Worm (Caenorhabditis elegans): ENCODE data around the gene rrf-3.
A peak's percentile ranks its signal among the peaks of the same experiment; 100 is the strongest.

The rrf-3 gene

DNA sequence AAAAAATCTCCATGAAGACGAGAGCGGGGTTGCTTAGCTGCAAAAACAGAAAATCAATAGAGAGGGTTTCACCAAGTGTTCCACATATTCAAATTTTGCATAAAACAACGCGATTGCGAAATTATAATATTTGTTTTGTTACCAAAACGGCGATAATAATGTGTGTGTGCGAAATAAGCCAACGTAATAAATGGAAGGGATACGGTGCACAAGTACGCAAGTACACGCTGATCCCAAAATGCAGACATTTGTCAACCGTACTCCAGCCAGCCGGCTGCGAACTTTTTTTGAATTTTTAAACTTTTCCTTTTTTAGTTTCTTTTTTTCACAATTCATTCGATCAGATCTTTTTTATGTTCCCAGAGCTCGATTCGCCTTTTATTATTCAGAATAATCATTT is 37.4 kb upstream of the rrf-3 start, which contains the start of gene ire-1 (continued):
- TF ChIP-seq nhr-41 (GFP tag; IDR thresholded peaks at IDR 0.05) (no peak), hlh-11 (tag; optimal IDR thresholded peaks at IDR 0.05) (peak; percentile 44), nhr-48 (tag; optimal IDR thresholded peaks at IDR 0.05) (no peak), sdz-12 (GFP tag; optimal IDR thresholded peaks at IDR 0.05) (no peak), Y48G9A.11 (GFP tag; IDR thresholded peaks at IDR 0.05) (no peak), D1046.2 (GFP tag; IDR thresholded peaks at IDR 0.05) (no peak), ZK337.2 (GFP tag; IDR thresholded peaks at IDR 0.05) (no peak), dmd-6 (GFP tag; IDR thresholded peaks at IDR 0.05) (peak; percentile 26; the same call in 1 of the 2 replicates), Y105C5A.15 (GFP tag; IDR thresholded peaks at IDR 0.05) (no peak), daf-12 (tag; optimal IDR thresholded peaks at IDR 0.05) (no peak), fkh-10 (GFP tag; optimal IDR thresholded peaks at IDR 0.05) (no peak), madf-9 (GFP tag; conservative IDR thresholded peaks at IDR 0.05) (no peak), lim-7 (GFP tag; IDR thresholded peaks at IDR 0.05) (no peak), lin-39 (tag; optimal IDR thresholded peaks at IDR 0.05) (no peak), zip-2 (tag; optimal IDR thresholded peaks at IDR 0.05) (no peak), ztf-7 (tag; optimal IDR thresholded peaks at IDR 0.05) (peak; percentile 17), mdt-29 (GFP tag; IDR thresholded peaks at IDR 0.05) (no peak), ceh-62 (tag; optimal IDR thresholded peaks at IDR 0.05) (no peak), pqm-1 (tag; optimal IDR thresholded peaks at IDR 0.05) (peak; percentile 23), lin-1 (GFP tag; IDR thresholded peaks at IDR 0.05) (no peak), nhr-10 (tag; optimal IDR thresholded peaks at IDR 0.05) (no peak), egl-27 (tag; optimal IDR thresholded peaks at IDR 0.05) (no peak), gei-8 (GFP tag; optimal IDR thresholded peaks at IDR 0.05) (no peak), zfp-2 (tag; optimal IDR thresholded peaks at IDR 0.05) (no peak), dmd-9 (GFP tag; IDR thresholded peaks at IDR 0.05) (no peak), aly-2 (tag; optimal IDR thresholded peaks at IDR 0.05) (no peak), ceh-44 (GFP tag; IDR thresholded peaks at IDR 0.05) (no peak), rbr-2 (tag; optimal IDR thresholded peaks at IDR 0.05) (peak; percentile 6), ZK546.5 (tag; optimal IDR thresholded peaks at IDR 0.05) (no peak), zag-1 (tag; optimal IDR thresholded peaks at IDR 0.05) (no peak), nhr-11 (tag; optimal IDR thresholded peaks at IDR 0.05) (no peak), lsy-2 (tag; optimal IDR thresholded peaks at IDR 0.05) (peak; percentile 90 to 99), daf-19 (GFP tag; conservative IDR thresholded peaks at IDR 0.05) (0 out of 2 replicates have a peak, but pooled peaks have one; percentile 17), set-16 (GFP tag; IDR thresholded peaks at IDR 0.05) (no peak), R02D3.7 (tag; optimal IDR thresholded peaks at IDR 0.05) (no peak), unc-39 (tag; optimal IDR thresholded peaks at IDR 0.05) (no peak), mxl-3 (GFP tag; optimal IDR thresholded peaks at IDR 0.05) (peak; percentile 15), lin-15B (tag; optimal IDR thresholded peaks at IDR 0.05) (no peak), mes-2 (tag; optimal IDR thresholded peaks at IDR 0.05; ENCODE audit: poor library complexity, severe bottlenecking) (peak; percentile 75), vab-7 (GFP tag; IDR thresholded peaks at IDR 0.05) (no peak), snpc-4 (tag; optimal IDR thresholded peaks at IDR 0.05) (no peak), hlh-30 (tag; optimal IDR thresholded peaks at IDR 0.05; ENCODE audit: insufficient read depth) (peak; percentile 42), dpl-1 (GFP tag; optimal IDR thresholded peaks at IDR 0.05) (peak; percentile 69), nhr-42 (GFP tag; IDR thresholded peaks at IDR 0.05) (no peak), nhr-111 (GFP tag; optimal IDR thresholded peaks at IDR 0.05) (no peak), aha-1 (tag) (no peak), arid-1 (GFP tag; conservative IDR thresholded peaks at IDR 0.05) (no peak), F10B5.3 (tag; optimal IDR thresholded peaks at IDR 0.05) (no peak), php-3 (GFP tag; IDR thresholded peaks at IDR 0.05) (no peak), unc-130 (GFP tag; optimal IDR thresholded peaks at IDR 0.05) (no peak), ces-1 (GFP tag; optimal IDR thresholded peaks at IDR 0.05) (no peak), madf-5 (GFP tag; IDR thresholded peaks at IDR 0.05) (no peak), nhr-76 (tag; optimal IDR thresholded peaks at IDR 0.05) (no peak), F37D6.2 (tag; optimal IDR thresholded peaks at IDR 0.05) (no peak)

All from whole organism, L4 larva.